Fruit fly (Drosophila melanogaster): Measurements from ENCODE around the gene RpS5a.

RpS5a gene

dm6 chrX:17167304-17167703 is 19.2 kb upstream of the RpS5a start:
- TF ChIP-seq CG8478 (optimal IDR thresholded peaks at IDR 0.05) (no peak), CTCF (optimal IDR thresholded peaks at IDR 0.05) (no peak)

dm6 chrX:17162446-17163013 is 14.5 kb upstream of the RpS5a start:
- no peak for TF ChIP-seq CTCF (optimal IDR thresholded peaks at IDR 0.05)
- TF ChIP-seq CG8478 (optimal IDR thresholded peaks at IDR 0.05), result no peak

DNA sequence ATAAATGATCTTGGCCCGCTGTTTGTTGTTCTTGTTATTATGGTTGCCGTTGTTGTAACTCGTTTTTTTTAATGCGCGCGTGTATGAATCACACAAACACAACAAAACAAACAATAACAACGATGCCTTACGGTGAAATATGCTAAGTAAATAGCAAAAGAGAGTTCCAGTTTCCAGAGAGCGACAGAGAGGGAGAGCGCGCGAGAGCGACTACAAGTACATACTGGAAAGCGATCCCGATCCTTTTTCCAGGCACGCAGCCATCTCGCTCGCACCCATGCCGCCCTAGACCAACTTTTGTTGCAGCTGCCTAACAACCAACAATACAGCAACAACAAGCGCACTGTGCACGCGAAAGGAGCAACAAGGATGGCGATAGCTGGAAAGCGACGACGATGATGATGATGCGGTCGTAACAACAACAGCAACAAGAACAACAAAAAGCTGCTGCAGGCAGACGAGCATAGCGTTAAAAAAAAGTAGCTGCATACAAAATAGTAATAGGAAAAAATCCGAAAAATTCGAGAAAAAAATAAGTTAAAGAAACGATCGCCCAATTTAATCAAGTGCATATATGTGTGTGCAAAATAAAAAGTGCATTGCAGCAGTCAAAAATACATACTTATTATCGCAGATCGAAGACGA is 12.5 kb upstream of the RpS5a start:
- TF ChIP-seq CTCF (optimal IDR thresholded peaks at IDR 0.05) (no peak), CG8478 (optimal IDR thresholded peaks at IDR 0.05) (no peak)

DNA sequence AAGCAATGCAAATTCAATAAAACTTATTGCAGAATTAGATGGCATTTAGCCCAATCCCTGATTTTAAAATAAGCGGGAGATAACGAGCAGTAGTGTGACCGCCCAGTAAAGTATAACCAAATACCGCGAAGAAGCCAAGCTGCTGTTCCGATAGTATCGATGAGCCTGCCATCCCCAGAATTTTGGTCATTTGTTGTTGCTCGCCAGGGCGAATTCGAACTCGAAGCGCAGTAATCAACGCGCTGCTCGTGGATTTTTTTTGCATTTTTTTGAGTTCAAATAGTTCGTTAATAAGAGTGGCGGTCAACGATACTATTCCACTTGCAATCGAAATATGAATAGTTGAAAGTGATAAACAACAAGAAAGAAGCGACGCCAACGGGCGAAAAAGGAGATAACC is 11.8 kb upstream of the RpS5a start, which contains the start of gene baz:
TSS of gene baz (plus strand) at position 188 of the 400 bp plus-strand sequence.
- TF ChIP-seq CTCF (optimal IDR thresholded peaks at IDR 0.05) (peak in 1 of 2 experiments; percentile 23), CG8478 (optimal IDR thresholded peaks at IDR 0.05) (no peak)

DNA sequence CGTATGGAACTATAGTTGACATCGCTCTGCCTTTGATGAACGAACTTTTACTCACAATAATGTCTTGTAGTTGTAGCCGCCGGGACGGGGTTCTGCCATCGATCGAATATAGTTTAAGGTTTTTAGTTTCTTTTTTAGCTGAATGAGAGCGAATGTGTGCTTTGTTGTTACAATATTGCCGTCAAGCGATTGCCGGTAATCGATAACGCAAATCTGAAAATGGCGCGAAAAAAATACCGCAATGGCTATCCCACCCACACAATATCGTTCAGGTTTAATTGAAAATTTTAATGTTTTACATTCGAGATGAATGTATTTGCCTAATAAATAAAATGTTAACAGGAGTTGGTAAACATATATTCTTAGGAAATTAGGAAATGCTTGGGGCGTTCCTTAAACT is 11.1 kb upstream of the RpS5a start, which contains the start of gene xmas:
TSS of gene xmas (minus strand) at position 191 of the 400 bp plus-strand sequence.
- no peak for TF ChIP-seq CTCF (optimal IDR thresholded peaks at IDR 0.05)
- TF ChIP-seq CG8478 (optimal IDR thresholded peaks at IDR 0.05), result no peak

- TF ChIP-seq CTCF (optimal IDR thresholded peaks at IDR 0.05) (no peak), CG8478 (optimal IDR thresholded peaks at IDR 0.05) (no peak)
Observed at dm6 chrX:17150660-17151059, 2.6 kb upstream of the RpS5a start.

dm6 chrX:17149652-17150266 is 1.7 kb upstream of the RpS5a start:
- TF ChIP-seq CTCF (optimal IDR thresholded peaks at IDR 0.05) (no peak), CG8478 (optimal IDR thresholded peaks at IDR 0.05) (no peak)

- TF ChIP-seq CTCF (optimal IDR thresholded peaks at IDR 0.05) (no peak), CG8478 (optimal IDR thresholded peaks at IDR 0.05) (no peak)
Observed at dm6 chrX:17148951-17149449, 936 bp upstream of the RpS5a start, which contains the start of gene Chchd2. Chchd2 (plus strand) TSS chrX:17149001.

- no peak for TF ChIP-seq CG8478 (optimal IDR thresholded peaks at IDR 0.05)
- no peak for TF ChIP-seq CTCF (optimal IDR thresholded peaks at IDR 0.05)
Observed at dm6 chrX:17146529-17146928, 1.5 kb downstream of the RpS5a start.

dm6 chrX:17142940-17143534 is 5.0 kb downstream of the RpS5a start, which contains the start of the genes mei-217 and mei-218:
mei-217 (minus strand) TSS chrX:17142990.
mei-218 (minus strand) TSS chrX:17142990.
- TF ChIP-seq CG8478 (optimal IDR thresholded peaks at IDR 0.05) (no peak), CTCF (optimal IDR thresholded peaks at IDR 0.05) (no peak)

- no peak for TF ChIP-seq CTCF (optimal IDR thresholded peaks at IDR 0.05)
- TF ChIP-seq CG8478 (optimal IDR thresholded peaks at IDR 0.05), result no peak
Observed at dm6 chrX:17132685-17133084, 15.4 kb downstream of the RpS5a start.

- TF ChIP-seq CG8478 (optimal IDR thresholded peaks at IDR 0.05), result no peak
- no peak for TF ChIP-seq CTCF (optimal IDR thresholded peaks at IDR 0.05)
Observed at dm6 chrX:17129733-17130466, 18.2 kb downstream of the RpS5a start.

dm6 chrX:17125017-17125821 is 22.8 kb downstream of the RpS5a start:
- no peak for TF ChIP-seq CTCF (optimal IDR thresholded peaks at IDR 0.05)
- no peak for TF ChIP-seq CG8478 (optimal IDR thresholded peaks at IDR 0.05)

All from S2 (cell line).